Fruit fly (Drosophila melanogaster) whole organism, wandering third instar larva: ENCODE data around the gene Atox1.

Source experiments
- Abd-B ChIP-seq: fragments of >200 bp; optimal IDR thresholded peaks from 2 replicates; lab custom pipeline; 2017; ENCODE audit warnings: missing biosample characterization, missing genetic modification characterization
- CG32264 ChIP-seq: fragments of 200-800 bp; sonication (Bioruptor generic); optimal IDR thresholded peaks from 2 replicates; lab custom pipeline; 2016; ENCODE audit warnings: missing biosample characterization, missing genetic modification characterization
- CG9705 ChIP-seq: fragments of 200-800 bp; sonication (Bioruptor generic); optimal IDR thresholded peaks from 2 replicates; lab custom pipeline; 2018; ENCODE audit warnings: missing biosample characterization, mild to moderate bottlenecking, missing genetic modification characterization
- Dfd ChIP-seq: fragments of >200 bp; optimal IDR thresholded peaks from 2 replicates; lab custom pipeline; 2017; ENCODE audit warnings: missing biosample characterization, missing genetic modification characterization
- Dif ChIP-seq: fragments of 200-275, 200-300 bp; sonication (Bioruptor generic); optimal IDR thresholded peaks from 2 replicates; lab custom pipeline; 2018; ENCODE audit warnings: missing biosample characterization, missing genetic modification characterization; ENCODE audit not compliant: partially characterized antibody
- GATAd ChIP-seq: sonication (Bioruptor generic); optimal IDR thresholded peaks from 2 replicates; lab custom pipeline; 2016; ENCODE audit warnings: missing biosample characterization, missing genetic modification characterization
- HLH106 ChIP-seq: fragments of 200-800 bp; optimal IDR thresholded peaks from 3 replicates; lab custom pipeline; 2019; ENCODE audit warnings: missing biosample characterization, mild to moderate bottlenecking, missing genetic modification characterization, moderate library complexity
- Hnf4 ChIP-seq: fragments of 200-800 bp; sonication (Bioruptor generic); optimal IDR thresholded peaks from 2 replicates; lab custom pipeline; 2016; ENCODE audit warnings: missing biosample characterization, mild to moderate bottlenecking, missing genetic modification characterization
- Hr83 ChIP-seq: fragments of 200-300 bp; sonication (Bioruptor generic); optimal IDR thresholded peaks from 2 replicates; lab custom pipeline; 2016; ENCODE audit warnings: missing biosample characterization, mild to moderate bottlenecking, missing genetic modification characterization, moderate library complexity; ENCODE audit not compliant: poor library complexity, severe bottlenecking
- Jra ChIP-seq: sonication (Bioruptor generic); optimal IDR thresholded peaks from 2 replicates; lab custom pipeline; 2016; ENCODE audit warnings: missing biosample characterization, missing genetic modification characterization
- Mio ChIP-seq: sonication (Bioruptor generic); optimal IDR thresholded peaks from 2 replicates; lab custom pipeline; 2016; ENCODE audit warnings: missing biosample characterization, missing genetic modification characterization
- OdsH ChIP-seq: fragments of 200-800 bp; sonication (Bioruptor generic); optimal IDR thresholded peaks from 2 replicates; lab custom pipeline; 2016; ENCODE audit warnings: missing biosample characterization, mild to moderate bottlenecking, missing genetic modification characterization
- Rel ChIP-seq, 2 experiments: fragments of 200-800 bp; sonication (Bioruptor generic) in 1 of 2; optimal IDR thresholded peaks; 2 replicates in 1 of 2; 3 replicates in 1 of 2; lab custom pipeline; 2016 to 2019; ENCODE audit warnings: mild to moderate bottlenecking in 2 of 2, missing biosample characterization in 2 of 2, missing genetic modification characterization in 2 of 2, moderate library complexity in 1 of 2
- Sp1 ChIP-seq: fragments of 200-800 bp; sonication (Bioruptor generic); optimal IDR thresholded peaks from 3 replicates; lab custom pipeline; 2019; ENCODE audit warnings: missing biosample characterization, mild to moderate bottlenecking, missing genetic modification characterization, moderate library complexity
- Vsx2 ChIP-seq: fragments of 200-300, 225-300 bp; sonication (Bioruptor generic); optimal IDR thresholded peaks from 2 replicates; lab custom pipeline; 2018; ENCODE audit warnings: missing biosample characterization, missing genetic modification characterization; ENCODE audit not compliant: partially characterized antibody
- br ChIP-seq: fragments of 200-800 bp; sonication (Bioruptor generic); optimal IDR thresholded peaks from 2 replicates; lab custom pipeline; 2016; ENCODE audit warnings: missing biosample characterization, missing genetic modification characterization
- brk ChIP-seq: fragments of 200-800 bp; sonication (Bioruptor generic); optimal IDR thresholded peaks from 2 replicates; lab custom pipeline; 2016; ENCODE audit warnings: missing biosample characterization, mild to moderate bottlenecking, missing genetic modification characterization
- dl ChIP-seq, 2 experiments: fragments of 175-275, 200-275 bp in 1 of 2; fragments of 200-275 bp in 1 of 2; sonication (Bioruptor generic); optimal IDR thresholded peaks; lab custom pipeline; 2018; ENCODE audit warnings: mild to moderate bottlenecking in 2 of 2, missing biosample characterization in 2 of 2, missing genetic modification characterization in 2 of 2, moderate library complexity in 2 of 2; ENCODE audit not compliant: partially characterized antibody in 2 of 2, insufficient read depth in 1 of 2
- dmrt93B ChIP-seq: fragments of 200-800 bp; sonication (Bioruptor generic); optimal IDR thresholded peaks from 2 replicates; lab custom pipeline; 2018; ENCODE audit warnings: missing biosample characterization, mild to moderate bottlenecking, missing genetic modification characterization
- dsf ChIP-seq: sonication (Bioruptor generic); optimal IDR thresholded peaks from 2 replicates; lab custom pipeline; 2016; ENCODE audit warnings: missing biosample characterization, missing genetic modification characterization, borderline replicate concordance
- foxo ChIP-seq, 2 experiments: fragments of 200-800 bp; sonication (Bioruptor generic); optimal IDR thresholded peaks; 2 replicates in 1 of 2; 3 replicates in 1 of 2; lab custom pipeline; 2016 to 2017; ENCODE audit warnings: missing biosample characterization in 2 of 2, missing genetic modification characterization in 2 of 2
- fru ChIP-seq: fragments of 200-800 bp; sonication (Bioruptor generic); optimal IDR thresholded peaks from 3 replicates; lab custom pipeline; 2016; ENCODE audit warnings: missing biosample characterization, mild to moderate bottlenecking, missing genetic modification characterization
- h ChIP-seq: fragments of 200-800 bp; sonication (Bioruptor generic); optimal IDR thresholded peaks from 3 replicates; lab custom pipeline; 2016; ENCODE audit warnings: missing biosample characterization, mild to moderate bottlenecking, missing genetic modification characterization
- jim ChIP-seq: fragments of 175-275, 200-325 bp; sonication (Bioruptor generic); optimal IDR thresholded peaks from 2 replicates; lab custom pipeline; 2016; ENCODE audit warnings: missing biosample characterization, mild to moderate bottlenecking, missing genetic modification characterization
- lola ChIP-seq: fragments of >200 bp; optimal IDR thresholded peaks from 2 replicates; lab custom pipeline; 2017; ENCODE audit warnings: missing biosample characterization, missing genetic modification characterization
- pan ChIP-seq: fragments of >200 bp; optimal IDR thresholded peaks from 2 replicates; lab custom pipeline; 2017
- psq ChIP-seq: fragments of 200-800 bp; sonication (Bioruptor generic); optimal IDR thresholded peaks from 3 replicates; lab custom pipeline; 2017; ENCODE audit warnings: missing biosample characterization, mild to moderate bottlenecking, missing genetic modification characterization, moderate library complexity
- sage ChIP-seq: fragments of 200-800 bp; sonication (Bioruptor generic); optimal IDR thresholded peaks from 2 replicates; lab custom pipeline; 2016; ENCODE audit warnings: missing biosample characterization, mild to moderate bottlenecking, missing genetic modification characterization
- sv ChIP-seq: fragments of 200-800 bp; sonication (Bioruptor generic); optimal IDR thresholded peaks from 3 replicates; lab custom pipeline; 2016; ENCODE audit warnings: missing biosample characterization, missing genetic modification characterization
- tai ChIP-seq: sonication (Bioruptor generic); optimal IDR thresholded peaks from 2 replicates; lab custom pipeline; 2016; ENCODE audit warnings: missing biosample characterization, missing genetic modification characterization
- usp ChIP-seq: fragments of >200 bp; optimal IDR thresholded peaks from 2 replicates; lab custom pipeline; 2017; ENCODE audit warnings: missing biosample characterization, missing genetic modification characterization

Atox1 gene

dm6 chr3L:21652768-21653167 is 12.0 kb downstream of the Atox1 start (continued):
- TF ChIP-seq tai (GFP tag; lab: Kevin White, UChicago) (peak; percentile 57), br (GFP tag; lab: Kevin White, UChicago) (peak; percentile 68), Rel (GFP tag; optimal IDR thresholded peaks at IDR 0.05; lab: Kevin White, UChicago) (no peak), Rel (tag; optimal IDR thresholded peaks at IDR 0.05; lab: Kevin White, UChicago) (no peak), dl (GFP tag; optimal IDR thresholded peaks at IDR 0.05; lab: Kevin White, UChicago; ENCODE audit: insufficient read depth in 1 of 2, partially characterized antibody in 2 of 2) (no peak), Dfd (GFP tag; lab: Kevin White, UChicago) (no peak), CG9705 (peak; percentile 36), Mio (no peak), CG32264 (GFP tag; lab: Kevin White, UChicago) (no peak), h (GFP tag; lab: Kevin White, UChicago) (peak; percentile 55), Abd-B (no peak), Dif (GFP tag; lab: Kevin White, UChicago) (no peak)

- TF ChIP-seq usp (GFP tag; lab: Kevin White, UChicago) (no peak), OdsH (GFP tag; lab: Kevin White, UChicago) (no peak), dmrt93B (GFP tag; lab: Kevin White, UChicago) (no peak), HLH106 (tag; lab: Kevin White, UChicago) (no peak), Hnf4 (GFP tag; lab: Kevin White, UChicago) (no peak), tai (GFP tag; lab: Kevin White, UChicago) (no peak), foxo (GFP tag; optimal IDR thresholded peaks at IDR 0.05; lab: Kevin White, UChicago) (no peak), lola (GFP tag; lab: Kevin White, UChicago) (no peak), sv (GFP tag; lab: Kevin White, UChicago) (no peak), GATAd (GFP tag; lab: Kevin White, UChicago) (no peak), CG9705 (no peak), Dif (GFP tag; lab: Kevin White, UChicago) (no peak), sage (GFP tag; lab: Kevin White, UChicago) (no peak), br (GFP tag; lab: Kevin White, UChicago) (no peak), CG32264 (GFP tag; lab: Kevin White, UChicago) (no peak), h (GFP tag; lab: Kevin White, UChicago) (no peak), Sp1 (GFP tag; lab: Kevin White, UChicago) (no peak)
These were observed 26.1 kb downstream of the Atox1 start, which contains the start of gene Cpr78E for dm6 chr3L:21666880-21667279. Gene Cpr78E (minus strand): TSS chr3L:21666980.

- no peak for TF ChIP-seq CG9705
- no peak for TF ChIP-seq Jra (GFP tag; lab: Kevin White, UChicago)
- no peak for TF ChIP-seq dsf (GFP tag; lab: Kevin White, UChicago)
- no peak for TF ChIP-seq Dif (GFP tag; lab: Kevin White, UChicago)
- TF ChIP-seq sv (GFP tag; lab: Kevin White, UChicago) = no peak
- TF ChIP-seq Hr83 (GFP tag; lab: Kevin White, UChicago) = no peak
- no peak for TF ChIP-seq jim (GFP tag; lab: Kevin White, UChicago)
- TF ChIP-seq tai (GFP tag; lab: Kevin White, UChicago) = no peak
- TF ChIP-seq h (GFP tag; lab: Kevin White, UChicago) = no peak
- TF ChIP-seq pan (lab: Kevin White, UChicago) = no peak
- TF ChIP-seq OdsH (GFP tag; lab: Kevin White, UChicago) = no peak
- no peak for TF ChIP-seq Hnf4 (GFP tag; lab: Kevin White, UChicago)
- TF ChIP-seq brk (GFP tag; lab: Kevin White, UChicago) = no peak
These were observed 26.7 kb downstream of the Atox1 start for dm6 chr3L:21667530-21667929.

dm6 chr3L:21671839-21672238 is 31.0 kb downstream of the Atox1 start, which contains the start of gene CG11249:
Gene CG11249 (plus strand): TSS chr3L:21672139.
- TF ChIP-seq Abd-B = no peak
- no peak for TF ChIP-seq dmrt93B (GFP tag; lab: Kevin White, UChicago)
- no peak for TF ChIP-seq Vsx2 (GFP tag; lab: Kevin White, UChicago)
- no peak for TF ChIP-seq Rel (GFP tag; optimal IDR thresholded peaks at IDR 0.05; lab: Kevin White, UChicago)
- TF ChIP-seq Rel (tag; optimal IDR thresholded peaks at IDR 0.05; lab: Kevin White, UChicago) = no peak
- no peak for TF ChIP-seq Hr83 (GFP tag; lab: Kevin White, UChicago)
- no peak for TF ChIP-seq fru (GFP tag; lab: Kevin White, UChicago)
- TF ChIP-seq psq = no peak
- TF ChIP-seq sage (GFP tag; lab: Kevin White, UChicago) = no peak
